Worm (Caenorhabditis elegans) whole organism, L1 larva: Measurements from ENCODE around the gene dot-1.4.

ENCODE experiments used
- lin-39 ChIP-seq: fragments of 150-350 bp; optimal IDR thresholded peaks from 2 replicates; lab custom pipeline; 2014; ENCODE audit warnings: missing biosample characterization, missing genetic modification reagents, missing genetic modification characterization
- nhr-237 ChIP-seq: fragments of 150-350 bp; optimal IDR thresholded peaks from 2 replicates; lab custom pipeline; 2014; ENCODE audit warnings: missing biosample characterization, missing genetic modification characterization
- pqm-1 ChIP-seq: sonication (generic microtip); optimal IDR thresholded peaks from 3 replicates; lab custom pipeline; 2017; ENCODE audit warnings: missing biosample characterization, missing genetic modification characterization

DNA sequence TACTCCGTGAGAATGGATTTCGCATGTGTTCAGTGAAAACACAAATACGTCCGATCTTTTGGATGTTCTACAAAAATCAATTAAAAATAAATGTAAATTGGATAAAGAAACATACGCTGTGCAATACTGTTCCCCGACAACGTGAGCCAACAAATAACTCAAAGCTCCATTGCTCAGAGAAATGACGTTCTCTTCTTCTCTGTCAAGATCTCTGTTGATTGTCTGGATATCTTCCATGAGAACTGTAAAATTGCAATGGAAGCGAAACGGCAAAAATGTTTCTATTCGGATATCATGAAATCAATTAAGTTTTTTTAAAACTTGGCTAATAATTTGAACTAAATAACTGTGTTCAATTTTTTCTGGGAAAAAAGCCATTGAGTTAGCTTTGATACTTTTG lies 34.8 kb downstream of the dot-1.4 start:
- no peak for TF ChIP-seq nhr-237 (tag; lab: Kevin White, UChicago)
- no peak for TF ChIP-seq pqm-1 (tag; lab: Kevin White, UChicago)
- TF ChIP-seq lin-39: no peak
